Worm (Caenorhabditis elegans): ENCODE data around the gene ascc-1.

Gene ascc-1

DNA sequence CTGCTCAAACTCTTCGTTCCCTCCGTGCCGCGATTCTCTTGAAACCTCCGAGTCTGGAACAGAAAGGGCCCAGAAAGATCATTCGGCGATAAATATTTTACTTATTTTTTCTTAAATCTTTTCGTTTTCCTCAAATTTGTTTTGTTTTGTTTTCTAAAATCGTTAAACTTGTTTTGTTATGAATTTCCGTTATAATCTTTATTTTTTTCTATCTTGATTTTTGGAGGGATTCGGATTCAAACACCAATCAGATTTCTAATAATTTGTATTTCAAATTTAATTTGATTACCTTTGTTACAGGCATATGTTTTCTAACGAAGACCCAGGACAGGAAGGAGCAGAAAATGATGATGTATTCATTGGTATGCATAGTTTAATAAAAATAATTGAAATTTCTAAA, 10.2 kb upstream of the ascc-1 start, which contains the start of gene C23H3.5:
C23H3.5 (plus strand) TSS at position 301 of the 400 bp plus-strand sequence.
- TF ChIP-seq elt-2 (tag; optimal IDR thresholded peaks at IDR 0.05) (no peak), unc-39 (tag; optimal IDR thresholded peaks at IDR 0.05) (no peak)

DNA sequence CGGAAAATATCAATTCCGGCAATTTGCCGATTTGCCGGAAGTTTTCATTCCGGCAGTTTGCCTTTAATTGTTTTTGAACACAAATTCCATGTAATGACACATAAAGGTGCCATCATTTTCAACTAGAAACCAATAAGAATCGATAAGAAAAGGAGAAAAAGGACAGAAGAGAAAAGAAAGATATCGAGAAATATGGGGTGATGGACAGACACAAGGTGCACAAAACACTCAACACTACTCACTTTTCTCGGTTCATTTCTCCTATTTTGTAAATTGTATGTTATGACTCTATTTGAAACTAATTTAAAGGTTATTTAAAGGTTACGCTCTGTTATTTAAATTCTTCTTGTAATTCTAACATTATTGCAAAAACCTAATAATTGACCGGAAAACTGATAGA, 6.6 kb upstream of the ascc-1 start:
- TF ChIP-seq ceh-28 (tag; optimal IDR thresholded peaks at IDR 0.05): peak; percentile 19
- peak; percentile 44 for TF ChIP-seq elt-2 (tag; optimal IDR thresholded peaks at IDR 0.05)
- TF ChIP-seq nhr-237 (tag; optimal IDR thresholded peaks at IDR 0.05): no peak
- peak; percentile 61 for TF ChIP-seq pqm-1 (tag; optimal IDR thresholded peaks at IDR 0.05)

DNA sequence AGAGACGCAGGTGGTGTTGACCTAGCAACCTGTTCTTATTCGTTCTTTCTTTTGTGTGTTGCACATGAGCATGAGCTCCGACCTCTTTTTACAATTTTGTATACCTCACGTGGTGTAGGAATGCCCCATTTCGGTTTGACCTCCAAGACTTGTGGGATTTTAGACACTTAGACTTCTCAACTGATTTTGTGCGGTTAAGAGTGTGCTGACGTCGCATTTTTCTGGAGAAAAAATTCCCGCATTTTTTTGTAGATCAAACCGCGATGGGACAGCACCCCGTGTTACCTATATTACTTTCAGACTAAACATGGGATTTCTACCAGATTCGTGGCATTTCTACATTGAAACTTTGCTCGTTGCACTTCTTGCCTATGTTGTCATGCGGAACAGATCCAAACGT, 6.1 kb upstream of the ascc-1 start, which contains the start of gene sptl-1:
sptl-1 (plus strand) TSS at position 301 of the 400 bp plus-strand sequence.
- no peak for TF ChIP-seq zag-1 (tag; optimal IDR thresholded peaks at IDR 0.05)
- no peak for TF ChIP-seq unc-39 (tag; optimal IDR thresholded peaks at IDR 0.05)
- no peak for TF ChIP-seq nhr-67 (tag; optimal IDR thresholded peaks at IDR 0.05)
- TF ChIP-seq nhr-23 (tag; optimal IDR thresholded peaks at IDR 0.05): no peak
- no peak for TF ChIP-seq mml-1 (tag; optimal IDR thresholded peaks at IDR 0.05)
- TF ChIP-seq ceh-82 (tag; optimal IDR thresholded peaks at IDR 0.05): no peak
- TF ChIP-seq lin-15B (tag; optimal IDR thresholded peaks at IDR 0.05): no peak
- no peak for TF ChIP-seq nhr-11 (tag; optimal IDR thresholded peaks at IDR 0.05)
- no peak for TF ChIP-seq nhr-43 (tag; optimal IDR thresholded peaks at IDR 0.05; ENCODE audit: poor library complexity, severe bottlenecking)
- TF ChIP-seq aly-2 (tag; optimal IDR thresholded peaks at IDR 0.05): no peak
- no peak for TF ChIP-seq nhr-77 (tag; optimal IDR thresholded peaks at IDR 0.05)
- TF ChIP-seq eor-1 (tag; optimal IDR thresholded peaks at IDR 0.05): no peak
- TF ChIP-seq daf-12 (tag; optimal IDR thresholded peaks at IDR 0.05): no peak

DNA sequence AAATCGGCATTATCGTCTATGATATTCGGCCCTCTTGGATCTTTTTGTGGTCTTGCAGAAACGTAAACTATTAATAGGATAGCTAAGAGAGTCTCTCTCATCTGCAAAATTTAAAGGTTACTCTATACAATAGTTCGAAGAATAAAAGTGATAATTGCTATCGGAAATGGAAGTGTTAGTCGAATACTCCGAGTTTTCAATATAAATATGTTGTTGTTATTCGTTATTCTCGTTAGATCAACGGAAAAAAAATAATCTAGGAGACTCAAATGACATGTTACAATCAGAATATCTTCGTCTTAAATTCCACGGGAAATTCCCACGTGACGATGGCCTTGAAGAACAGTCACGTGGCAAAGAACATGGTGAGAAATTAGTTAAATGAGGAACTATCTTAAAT, 2.3 kb upstream of the ascc-1 start, which contains the start of gene tre-5:
tre-5 (minus strand) TSS at position 101 of the 400 bp plus-strand sequence.
- TF ChIP-seq ceh-82 (tag; optimal IDR thresholded peaks at IDR 0.05) (no peak), lsy-12 (tag; optimal IDR thresholded peaks at IDR 0.05) (no peak), nhr-28 (tag; optimal IDR thresholded peaks at IDR 0.05) (no peak), R02D3.7 (tag; optimal IDR thresholded peaks at IDR 0.05) (no peak), unc-62 (GFP tag; optimal IDR thresholded peaks at IDR 0.05) (no peak), tbx-2 (tag; optimal IDR thresholded peaks at IDR 0.05) (no peak), nhr-12 (tag; optimal IDR thresholded peaks at IDR 0.05) (no peak), nhr-76 (tag; optimal IDR thresholded peaks at IDR 0.05) (no peak), lin-15B (tag; optimal IDR thresholded peaks at IDR 0.05) (no peak), ztf-11 (tag; optimal IDR thresholded peaks at IDR 0.05) (no peak), eor-1 (tag; optimal IDR thresholded peaks at IDR 0.05) (no peak), elt-3 (tag; optimal IDR thresholded peaks at IDR 0.05) (no peak), sea-2 (GFP tag; optimal IDR thresholded peaks at IDR 0.05) (no peak), hmg-11 (tag; optimal IDR thresholded peaks at IDR 0.05) (no peak), egl-27 (tag; optimal IDR thresholded peaks at IDR 0.05) (no peak), ama-1 (optimal IDR thresholded peaks at IDR 0.05) (no peak), ztf-4 (tag; optimal IDR thresholded peaks at IDR 0.05) (no peak), mdl-1 (tag; optimal IDR thresholded peaks at IDR 0.05) (no peak), lin-39 (tag; optimal IDR thresholded peaks at IDR 0.05) (no peak), jun-1 (tag; optimal IDR thresholded peaks at IDR 0.05) (no peak)

DNA sequence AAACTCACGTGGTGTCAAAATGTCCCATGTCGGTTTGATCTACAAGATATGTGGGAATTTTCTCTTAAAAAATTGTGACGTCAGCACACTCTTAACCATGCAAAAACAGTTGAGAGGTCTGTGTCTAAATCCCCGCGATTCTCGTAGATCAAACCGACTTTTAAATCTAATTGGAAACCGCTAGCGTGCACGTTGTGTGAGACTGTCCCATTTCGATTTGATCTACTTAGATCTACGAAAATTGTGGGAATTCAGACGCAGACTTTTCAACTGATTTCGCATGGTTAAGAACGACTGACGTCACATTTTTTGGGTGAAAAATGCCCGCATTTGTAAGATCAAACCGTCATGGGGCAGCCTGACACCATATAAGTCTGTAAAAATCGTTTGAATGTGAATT, 403 bp downstream of the ascc-1 start:
- TF ChIP-seq nhr-76 (tag; optimal IDR thresholded peaks at IDR 0.05) (no peak), aly-2 (tag; optimal IDR thresholded peaks at IDR 0.05) (no peak), egl-5 (tag; optimal IDR thresholded peaks at IDR 0.05) (no peak), nhr-67 (tag; optimal IDR thresholded peaks at IDR 0.05) (no peak), elt-2 (tag; optimal IDR thresholded peaks at IDR 0.05) (no peak), nhr-12 (tag; optimal IDR thresholded peaks at IDR 0.05) (no peak)

DNA sequence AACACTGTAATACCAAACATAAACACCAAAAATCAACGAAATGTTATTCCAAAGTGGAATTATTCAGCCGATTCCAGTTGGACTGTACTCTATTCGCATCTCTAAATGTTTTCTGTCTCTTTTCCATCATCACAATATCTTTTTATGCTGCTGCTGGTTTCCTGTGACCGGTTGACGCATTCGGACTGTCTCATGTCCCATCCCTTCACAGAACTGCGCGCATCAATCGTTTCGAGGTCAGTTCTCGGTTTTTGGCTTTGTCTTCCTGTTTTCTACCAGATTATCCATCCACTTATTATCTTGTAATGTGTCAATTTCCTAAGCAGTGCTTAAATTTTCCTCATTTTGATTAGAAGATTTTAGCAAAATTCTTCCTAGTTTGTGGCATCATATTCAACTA, 2.6 kb downstream of the ascc-1 start:
- TF ChIP-seq nhr-25 (tag; optimal IDR thresholded peaks at IDR 0.05) (peak; percentile 78), nhr-12 (tag; optimal IDR thresholded peaks at IDR 0.05) (no peak), elt-2 (tag; optimal IDR thresholded peaks at IDR 0.05) (no peak), nhr-23 (tag; optimal IDR thresholded peaks at IDR 0.05) (peak; percentile 57)
